Worm (Caenorhabditis elegans) whole organism, L4/young adult: ENCODE data around the gene otub-3.

Experiments used
- W03F9.2 ChIP-seq: fragments of 150-350 bp; optimal IDR thresholded peaks from 2 replicates; lab custom pipeline; 2014; ENCODE audit warnings: missing biosample characterization, missing genetic modification characterization
- dao-5 ChIP-seq: sonication (generic microtip); optimal IDR thresholded peaks from 2 replicates; lab custom pipeline; 2016; ENCODE audit warnings: missing genotype, missing genetic modification characterization, moderate library complexity, missing compliant biosample characterization
- him-1 ChIP-seq: sonication (generic microtip); optimal IDR thresholded peaks from 2 replicates; lab custom pipeline; 2016; ENCODE audit warnings: missing genotype, missing genetic modification reagents, missing genetic modification characterization, missing compliant biosample characterization

DNA sequence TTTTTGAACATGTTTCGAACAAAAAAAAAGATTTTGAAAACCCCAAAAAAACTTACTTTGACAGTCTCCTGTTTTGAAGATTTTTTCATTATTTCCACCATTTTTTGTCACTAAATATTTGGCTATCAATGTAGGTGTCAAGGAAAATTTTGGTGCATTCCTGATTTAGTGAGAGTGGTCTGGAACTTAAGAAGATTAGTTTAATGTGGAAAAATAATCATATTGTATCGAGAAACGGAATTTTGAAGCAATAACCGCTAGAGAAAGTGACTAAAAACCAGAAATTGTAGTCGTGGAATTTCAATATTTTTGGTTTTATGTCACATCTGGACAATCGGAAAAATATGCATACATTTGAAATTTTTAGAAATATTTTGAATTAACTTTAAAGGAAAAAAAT is 33.9 kb downstream of the otub-3 start, which contains the start of the genes F20C5.11 and klp-11:
- no peak for TF ChIP-seq him-1 (tag; lab: Kevin White, UChicago)
- TF ChIP-seq dao-5 (tag; lab: Kevin White, UChicago): no peak
- TF ChIP-seq W03F9.2 (tag; lab: Kevin White, UChicago): no peak
